Fruit fly (Drosophila melanogaster) whole organism, adult: ENCODE measurements around the gene Rab39.

Source experiments
- CG1620 ChIP-seq: fragments of 200-800 bp; sonication (Bioruptor generic); optimal IDR thresholded peaks from 2 replicates; lab custom pipeline; 2016; ENCODE audit warnings: missing biosample characterization, missing genetic modification characterization
- CG7045 ChIP-seq: fragments of 200-800 bp; sonication (Bioruptor generic); optimal IDR thresholded peaks from 2 replicates; lab custom pipeline; 2017; ENCODE audit warnings: missing biosample characterization, mild to moderate bottlenecking, missing genetic modification characterization
- Clk ChIP-seq: fragments of 200-800 bp; sonication (Bioruptor generic); optimal IDR thresholded peaks from 2 replicates; lab custom pipeline; 2017; ENCODE audit warnings: missing biosample characterization, missing genetic modification characterization
- bab1 ChIP-seq: fragments of 200-800 bp; sonication (Bioruptor generic); optimal IDR thresholded peaks from 3 replicates; lab custom pipeline; 2019; ENCODE audit warnings: missing biosample characterization, mild to moderate bottlenecking, missing genetic modification characterization, moderate library complexity
- pad ChIP-seq: fragments of 200-800 bp; sonication (Bioruptor generic); optimal IDR thresholded peaks from 3 replicates; lab custom pipeline; 2017; ENCODE audit warnings: missing biosample characterization, missing genetic modification characterization, mild to moderate bottlenecking, moderate library complexity, missing genetic modification reagents
- toe ChIP-seq: fragments of 200-800 bp; sonication (Bioruptor generic); optimal IDR thresholded peaks from 2 replicates; lab custom pipeline; 2016; ENCODE audit warnings: missing biosample characterization, missing genetic modification characterization

DNA sequence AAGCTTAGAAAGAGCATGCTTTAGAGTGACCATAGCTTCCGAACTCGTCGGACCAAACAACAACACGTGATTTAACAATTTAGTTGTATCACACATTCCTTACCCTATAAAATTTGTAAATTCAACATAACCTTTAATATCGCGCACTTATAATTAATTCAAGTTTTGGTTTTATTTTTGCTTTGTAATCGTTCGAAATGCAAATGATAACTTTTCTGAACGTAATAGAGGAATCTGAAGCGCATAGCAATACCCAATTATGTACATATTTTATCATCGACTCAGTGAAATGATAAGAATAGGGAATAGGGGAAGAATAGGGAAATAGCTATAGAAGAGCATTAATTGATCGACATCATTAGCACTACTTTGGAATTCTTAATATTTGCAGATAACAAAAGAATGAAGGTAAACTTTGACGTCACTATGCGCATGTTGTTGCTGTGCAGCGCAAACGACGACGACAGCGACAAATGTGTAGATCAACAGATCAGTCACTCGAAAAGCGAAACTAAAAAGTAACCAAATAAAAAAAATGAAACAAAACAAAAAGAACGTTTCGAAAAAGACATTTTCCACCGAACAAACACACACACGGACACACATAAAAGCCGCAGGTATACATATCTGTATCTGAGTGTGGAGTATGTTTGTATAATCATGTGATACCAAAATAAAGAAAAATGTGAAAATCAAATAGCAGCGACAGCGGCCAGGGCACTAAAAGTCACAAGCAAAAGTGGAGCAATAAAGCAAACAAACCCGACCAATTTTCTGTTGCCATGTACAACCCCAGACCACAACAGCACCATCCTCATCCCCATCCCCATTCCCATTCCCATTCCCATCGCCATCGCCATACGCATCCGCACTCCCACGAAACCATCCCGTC is 27.1 kb upstream of the Rab39 start:
- TF ChIP-seq CG7045 (no peak), Clk (GFP tag; lab: Kevin White, UChicago) (no peak), toe (no peak), CG1620 (GFP tag; lab: Kevin White, UChicago) (no peak), pad (GFP tag; lab: Kevin White, UChicago) (no peak), bab1 (no peak)
